Worm (Caenorhabditis elegans) whole organism, L2 larva: ENCODE data around the gene hcp-2.

Experiments used
- R02D3.7 ChIP-seq: fragments of 150-350 bp; optimal IDR thresholded peaks from 2 replicates; lab custom pipeline; 2014; ENCODE audit warnings: missing biosample characterization, missing genetic modification characterization
- blmp-1 ChIP-seq: sonication (generic microtip); optimal IDR thresholded peaks from 2 replicates; lab custom pipeline; 2017; ENCODE audit warnings: missing genetic modification characterization, mild to moderate bottlenecking, missing compliant biosample characterization, antibody characterized with exemption, moderate library complexity; ENCODE audit not compliant: insufficient read depth
- elt-3 ChIP-seq: sonication (generic microtip); optimal IDR thresholded peaks from 2 replicates; lab custom pipeline; 2017; ENCODE audit warnings: missing biosample characterization, missing genetic modification characterization
- nhr-12 ChIP-seq: fragments of 150-350 bp; optimal IDR thresholded peaks from 2 replicates; lab custom pipeline; 2014; ENCODE audit warnings: missing biosample characterization, missing genetic modification characterization
- skn-1 ChIP-seq: sonication (generic microtip); optimal IDR thresholded peaks from 2 replicates; lab custom pipeline; 2017; ENCODE audit warnings: missing biosample characterization, missing genetic modification characterization
- snpc-4 ChIP-seq: fragments of 150-350 bp; optimal IDR thresholded peaks from 2 replicates; lab custom pipeline; 2014; ENCODE audit warnings: missing biosample characterization, missing genetic modification characterization
- unc-62 ChIP-seq: fragments of 150-350 bp; optimal IDR thresholded peaks from 2 replicates; lab custom pipeline; 2014; ENCODE audit warnings: missing biosample characterization, missing genetic modification reagents, missing genetic modification characterization

DNA sequence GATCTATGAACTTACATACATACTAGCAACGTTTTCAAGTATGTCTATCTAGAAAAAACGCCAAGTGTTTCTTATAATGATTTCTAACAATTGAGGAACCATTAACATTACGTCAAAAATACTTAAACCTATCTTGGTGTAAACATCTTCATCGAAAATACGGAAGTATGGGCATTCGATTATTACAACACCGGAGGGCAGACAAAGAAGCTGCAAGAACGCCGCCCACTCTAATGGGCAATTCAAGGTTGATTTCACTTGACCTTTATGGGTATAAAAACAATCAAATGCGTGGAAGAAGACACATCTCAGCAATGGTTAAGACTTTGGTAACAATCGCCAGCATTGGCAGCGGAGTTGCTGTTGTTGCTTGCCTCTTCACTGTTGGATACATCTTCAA is 16.0 kb upstream of the hcp-2 start, which contains the start of gene col-146:
- TF ChIP-seq elt-3 (no peak), blmp-1 (tag; lab: Kevin White, UChicago) (no peak), skn-1 (no peak), R02D3.7 (tag; lab: Kevin White, UChicago) (no peak), snpc-4 (no peak), unc-62 (GFP tag; lab: Kevin White, UChicago) (no peak), nhr-12 (tag; lab: Kevin White, UChicago) (no peak)
